Fruit fly (Drosophila melanogaster) whole organism, embryonic: ENCODE results near the gene Cdc45.

Source experiments
- Asciz ChIP-seq: fragments of 200-800 bp; sonication (Bioruptor generic); optimal IDR thresholded peaks from 2 replicates; lab custom pipeline; 2017; ENCODE audit warnings: missing biosample characterization, mild to moderate bottlenecking, missing genetic modification characterization, missing genetic modification reagents
- C15 ChIP-seq: fragments of 200-800 bp; sonication (Bioruptor generic); IDR thresholded peaks from 3 replicates; pipeline ENCODE4 v1.3.6; 2022; ENCODE audit warnings: missing biosample characterization, missing genetic modification characterization
- CG11696 ChIP-seq: fragments of 200-800 bp; sonication (Bioruptor generic); IDR thresholded peaks from 2 replicates; pipeline ENCODE4 v1.3.6; 2022; ENCODE audit warnings: missing biosample characterization, missing genetic modification characterization
- CG11723 ChIP-seq: fragments of 200-800 bp; sonication (Bioruptor generic); optimal IDR thresholded peaks from 2 replicates; lab custom pipeline; 2017; ENCODE audit warnings: missing biosample characterization, mild to moderate bottlenecking, missing genetic modification characterization
- CG14050 ChIP-seq: fragments of 200-800 bp; sonication (Bioruptor generic); IDR thresholded peaks from 3 replicates; pipeline ENCODE4 v1.3.6; 2022; ENCODE audit warnings: missing biosample characterization, missing genetic modification characterization
- CG14965 ChIP-seq: fragments of 200-800 bp; sonication (Bioruptor generic); optimal IDR thresholded peaks from 2 replicates; lab custom pipeline; 2016; ENCODE audit warnings: missing biosample characterization, missing genetic modification characterization, borderline replicate concordance
- CG15514 ChIP-seq: fragments of 200-800 bp; sonication (Bioruptor generic); optimal IDR thresholded peaks from 3 replicates; lab custom pipeline; 2017; ENCODE audit warnings: missing biosample characterization, missing genetic modification characterization, mild to moderate bottlenecking, moderate library complexity, missing genetic modification reagents
- CG16863 ChIP-seq: fragments of 200-800 bp; sonication (Bioruptor generic); optimal IDR thresholded peaks from 3 replicates; lab custom pipeline; 2016; ENCODE audit warnings: missing biosample characterization, missing genetic modification characterization
- CG17359 ChIP-seq: fragments of 200-800 bp; sonication (Bioruptor generic); optimal IDR thresholded peaks from 3 replicates; lab custom pipeline; 2018; ENCODE audit warnings: missing biosample characterization, mild to moderate bottlenecking, missing genetic modification characterization, moderate library complexity
- CG17802 ChIP-seq: fragments of 200-800 bp; sonication (Bioruptor generic); optimal IDR thresholded peaks from 2 replicates; lab custom pipeline; 2018; ENCODE audit warnings: missing biosample characterization, mild to moderate bottlenecking, missing genetic modification characterization, moderate library complexity
- CG18011 ChIP-seq: fragments of 200-800 bp; sonication (Bioruptor generic); optimal IDR thresholded peaks from 2 replicates; lab custom pipeline; 2017; ENCODE audit warnings: missing biosample characterization, missing genetic modification characterization, mild to moderate bottlenecking, moderate library complexity, missing genotype
- CG18476 ChIP-seq: fragments of 200-800 bp; sonication (Bioruptor generic); optimal IDR thresholded peaks from 2 replicates; lab custom pipeline; 2016; ENCODE audit warnings: missing biosample characterization, mild to moderate bottlenecking, missing genetic modification characterization
- CG32772 ChIP-seq: fragments of 200-800 bp; sonication (Bioruptor generic); IDR thresholded peaks from 2 replicates; pipeline ENCODE4 v1.3.6; 2022; ENCODE audit warnings: missing biosample characterization, missing genetic modification characterization
- CG34224 ChIP-seq: fragments of 200-800 bp; sonication (Bioruptor generic); IDR thresholded peaks from 3 replicates; pipeline ENCODE4 v1.3.6; 2022; ENCODE audit warnings: missing biosample characterization, missing genetic modification characterization; ENCODE audit not compliant: partially characterized antibody
- CG4328 ChIP-seq: fragments of 200-800 bp; sonication (Bioruptor generic); optimal IDR thresholded peaks from 3 replicates; lab custom pipeline; 2017; ENCODE audit warnings: missing biosample characterization, missing genetic modification reagents, missing genetic modification characterization
- CG43689 ChIP-seq: fragments of 200-800 bp; sonication (Bioruptor generic); IDR thresholded peaks from 2 replicates; pipeline ENCODE4 v1.3.6; 2022; ENCODE audit warnings: missing biosample characterization, missing genetic modification characterization
- CG4617 ChIP-seq: fragments of 200-800 bp; sonication (Bioruptor generic); optimal IDR thresholded peaks from 3 replicates; lab custom pipeline; 2016; ENCODE audit warnings: missing biosample characterization, missing genetic modification characterization, borderline replicate concordance
- CG4730 ChIP-seq: fragments of 200-800 bp; sonication (Bioruptor generic); IDR thresholded peaks from 2 replicates; pipeline ENCODE4 v1.3.6; 2022; ENCODE audit warnings: missing biosample characterization, missing genetic modification characterization
- CG6654 ChIP-seq: fragments of 200-800 bp; sonication (Bioruptor generic); optimal IDR thresholded peaks from 2 replicates; lab custom pipeline; 2017; ENCODE audit warnings: missing biosample characterization, mild to moderate bottlenecking, missing genetic modification characterization
- CG7271 ChIP-seq: fragments of 200-800 bp; sonication (Bioruptor generic); optimal IDR thresholded peaks from 2 replicates; lab custom pipeline; 2018; ENCODE audit warnings: missing biosample characterization, mild to moderate bottlenecking, missing genetic modification characterization, moderate library complexity
- CG7786 ChIP-seq: fragments of 200-800 bp; sonication (Bioruptor generic); optimal IDR thresholded peaks from 2 replicates; lab custom pipeline; 2016; ENCODE audit warnings: missing biosample characterization, missing genetic modification characterization
- CG7963 ChIP-seq: fragments of 200-800 bp; sonication (Bioruptor generic); IDR thresholded peaks from 3 replicates; pipeline ENCODE4 v1.3.6; 2022; ENCODE audit warnings: missing biosample characterization, missing genetic modification characterization; ENCODE audit not compliant: partially characterized antibody
- CG8290 ChIP-seq, 3 experiments: fragments of 200-800 bp; sonication (Bioruptor generic); optimal IDR thresholded peaks; 2 replicates each; lab custom pipeline; 2016 to 2019; ENCODE audit warnings: missing biosample characterization in 3 of 3, missing genetic modification characterization in 3 of 3, mild to moderate bottlenecking in 2 of 3, moderate library complexity in 1 of 3
- CG8478 ChIP-seq: fragments of >200 bp; optimal IDR thresholded peaks from 2 replicates; lab custom pipeline; 2018
- D19B ChIP-seq: fragments of 200-800 bp; sonication (Bioruptor generic); optimal IDR thresholded peaks from 2 replicates; lab custom pipeline; 2017; ENCODE audit warnings: missing biosample characterization, mild to moderate bottlenecking, missing genetic modification characterization
- ERR ChIP-seq: fragments of 200-800 bp; sonication (Bioruptor generic); optimal IDR thresholded peaks from 2 replicates; lab custom pipeline; 2016; ENCODE audit warnings: missing biosample characterization, missing genetic modification characterization
- Eip74EF ChIP-seq, 2 experiments: fragments of 200-800 bp in 1 of 2; fragments of >200 bp in 1 of 2; sonication (Bioruptor generic) in 1 of 2; optimal IDR thresholded peaks; 2 replicates each; lab custom pipeline; 2017 to 2019; ENCODE audit warnings: missing biosample characterization in 2 of 2, missing genetic modification characterization in 2 of 2, mild to moderate bottlenecking in 1 of 2, moderate library complexity in 1 of 2
- Fer1 ChIP-seq: fragments of 200-800 bp; sonication (Bioruptor generic); optimal IDR thresholded peaks from 2 replicates; lab custom pipeline; 2017; ENCODE audit warnings: missing biosample characterization, mild to moderate bottlenecking, missing genetic modification characterization
- Hmx ChIP-seq: fragments of 200-800 bp; sonication (Bioruptor generic); optimal IDR thresholded peaks from 2 replicates; lab custom pipeline; 2016; ENCODE audit warnings: missing biosample characterization, missing genetic modification characterization
- MESR4 ChIP-seq: fragments of 200-800 bp; sonication (Bioruptor generic); optimal IDR thresholded peaks from 2 replicates; lab custom pipeline; 2018; ENCODE audit warnings: missing biosample characterization, mild to moderate bottlenecking, missing genetic modification characterization, moderate library complexity
- Nf-YB ChIP-seq: fragments of 200-800 bp; sonication (Bioruptor generic); optimal IDR thresholded peaks from 3 replicates; lab custom pipeline; 2019; ENCODE audit warnings: missing biosample characterization, mild to moderate bottlenecking, missing genetic modification characterization, moderate library complexity
- Oli ChIP-seq: fragments of 200-800 bp; sonication (Bioruptor generic); optimal IDR thresholded peaks from 2 replicates; lab custom pipeline; 2018; ENCODE audit warnings: missing biosample characterization, mild to moderate bottlenecking, missing genetic modification characterization, moderate library complexity
- Ssrp ChIP-seq: fragments of 200-800 bp; sonication (Bioruptor generic); optimal IDR thresholded peaks from 2 replicates; lab custom pipeline; 2018; ENCODE audit warnings: missing biosample characterization, mild to moderate bottlenecking, missing genetic modification characterization, moderate library complexity
- cad ChIP-seq: fragments of >200 bp; optimal IDR thresholded peaks from 2 replicates; lab custom pipeline; 2017; ENCODE audit warnings: missing biosample characterization, missing genetic modification characterization
- cwo ChIP-seq: fragments of 200-800 bp; sonication (Bioruptor generic); optimal IDR thresholded peaks from 3 replicates; lab custom pipeline; 2017; ENCODE audit warnings: missing biosample characterization, missing genetic modification characterization, mild to moderate bottlenecking, moderate library complexity, missing genetic modification reagents
- dmrt11E ChIP-seq: fragments of 200-800 bp; sonication (Bioruptor generic); optimal IDR thresholded peaks from 3 replicates; lab custom pipeline; 2018; ENCODE audit warnings: missing biosample characterization, mild to moderate bottlenecking, missing genetic modification characterization, moderate library complexity
- dpn ChIP-seq, 2 experiments: fragments of 200-800 bp; sonication (Bioruptor generic); optimal IDR thresholded peaks; 3 replicates each; lab custom pipeline; 2016; ENCODE audit warnings: missing biosample characterization in 2 of 2, missing genetic modification characterization in 2 of 2
- fd3F ChIP-seq: fragments of 200-800 bp; sonication (Bioruptor generic); optimal IDR thresholded peaks from 2 replicates; lab custom pipeline; 2018; ENCODE audit warnings: missing biosample characterization, mild to moderate bottlenecking, missing genetic modification characterization, moderate library complexity
- ham ChIP-seq: fragments of 200-800 bp; sonication (Bioruptor generic); IDR thresholded peaks from 2 replicates; pipeline ENCODE4 v1.3.6; 2022; ENCODE audit warnings: missing biosample characterization, missing genetic modification characterization
- kay ChIP-seq: fragments of 200-800 bp; sonication (Bioruptor generic); optimal IDR thresholded peaks from 2 replicates; lab custom pipeline; 2016; ENCODE audit warnings: missing biosample characterization, missing genetic modification characterization
- knrl ChIP-seq: fragments of 200-800 bp; sonication (Bioruptor generic); IDR thresholded peaks from 3 replicates; pipeline ENCODE4 v1.3.6; 2022; ENCODE audit warnings: missing biosample characterization, missing genetic modification characterization; ENCODE audit not compliant: partially characterized antibody
- lola ChIP-seq, 3 experiments: fragments of >200 bp in 2 of 3; fragments of 200-800 bp in 1 of 3; sonication (Bioruptor generic) in 1 of 3; optimal IDR thresholded peaks; 2 replicates each; lab custom pipeline; 2017 to 2019; ENCODE audit warnings: missing biosample characterization in 3 of 3, missing genetic modification characterization in 3 of 3, mild to moderate bottlenecking in 1 of 3, moderate library complexity in 1 of 3
- maf-S ChIP-seq: fragments of 200-800 bp; sonication (Bioruptor generic); optimal IDR thresholded peaks from 2 replicates; lab custom pipeline; 2016; ENCODE audit warnings: missing biosample characterization, missing genetic modification characterization
- mirr ChIP-seq: fragments of 200-800 bp; sonication (Bioruptor generic); optimal IDR thresholded peaks from 3 replicates; lab custom pipeline; 2018; ENCODE audit warnings: missing biosample characterization, mild to moderate bottlenecking, missing genetic modification characterization
- org-1 ChIP-seq: fragments of 200-800 bp; sonication (Bioruptor generic); optimal IDR thresholded peaks from 2 replicates; lab custom pipeline; 2017; ENCODE audit warnings: missing biosample characterization, missing genetic modification characterization
- p53 ChIP-seq: fragments of 200-800 bp; sonication (Bioruptor generic); optimal IDR thresholded peaks from 2 replicates; lab custom pipeline; 2016; ENCODE audit warnings: missing biosample characterization, missing genetic modification characterization
- tup ChIP-seq: fragments of 200-800 bp; sonication (Bioruptor generic); optimal IDR thresholded peaks from 2 replicates; lab custom pipeline; 2016; ENCODE audit warnings: missing biosample characterization, mild to moderate bottlenecking, missing genetic modification characterization, moderate library complexity
- vnd ChIP-seq: fragments of 200-800 bp; sonication (Bioruptor generic); IDR thresholded peaks from 3 replicates; pipeline ENCODE4 v1.3.6; 2022; ENCODE audit warnings: missing biosample characterization, missing genetic modification characterization; ENCODE audit not compliant: partially characterized antibody

The Cdc45 gene

dm6 chrX:1052684-1053389, 22.5 kb upstream of the Cdc45 start (continued):
- no peak for TF ChIP-seq p53
- TF ChIP-seq tup (GFP tag; lab: Kevin White, UChicago): no peak
- no peak for TF ChIP-seq C15 (GFP tag; lab: Robert Waterston, UW)
- no peak for TF ChIP-seq Eip74EF (GFP tag; optimal IDR thresholded peaks at IDR 0.05; lab: Kevin White, UChicago)
- TF ChIP-seq CG4328 (GFP tag; lab: Kevin White, UChicago): no peak
- no peak for TF ChIP-seq CG11696 (GFP tag; lab: Robert Waterston, UW)
- TF ChIP-seq CG14050: no peak
- TF ChIP-seq CG4730 (GFP tag; lab: Robert Waterston, UW): no peak
- TF ChIP-seq CG7786: peak; percentile 8
- TF ChIP-seq CG7963 (GFP tag; lab: Robert Waterston, UW): no peak
- peak; percentile 7 for TF ChIP-seq CG17802 (tag; lab: Kevin White, UChicago)
- TF ChIP-seq vnd: no peak
- no peak for TF ChIP-seq mirr
- TF ChIP-seq kay (GFP tag; lab: Kevin White, UChicago): no peak
- peak; percentile 3 to 42 for TF ChIP-seq dpn (GFP tag; optimal IDR thresholded peaks at IDR 0.05; lab: Kevin White, UChicago)
- no peak for TF ChIP-seq CG4617 (GFP tag; lab: Kevin White, UChicago)
- no peak for TF ChIP-seq Nf-YB (GFP tag; lab: Kevin White, UChicago)
- no peak for TF ChIP-seq CG18476 (GFP tag; lab: Kevin White, UChicago)
- peak; percentile 9 for TF ChIP-seq CG6654 (GFP tag; lab: Kevin White, UChicago)
- TF ChIP-seq cwo (GFP tag; lab: Kevin White, UChicago): peak; percentile 12
- TF ChIP-seq CG43689 (GFP tag; lab: Robert Waterston, UW): no peak
- no peak for TF ChIP-seq CG8290 (GFP tag; optimal IDR thresholded peaks at IDR 0.05; lab: Kevin White, UChicago)
- peak in 1 of 2 experiments; percentile 67 for TF ChIP-seq CG8290 (tag; optimal IDR thresholded peaks at IDR 0.05; lab: Kevin White, UChicago)
- TF ChIP-seq cad (GFP tag; lab: Kevin White, UChicago): no peak
- peak; percentile 33 for TF ChIP-seq Asciz (GFP tag; lab: Kevin White, UChicago)
- peak; percentile 14 for TF ChIP-seq CG15514 (GFP tag; lab: Kevin White, UChicago)
- TF ChIP-seq MESR4: no peak
- TF ChIP-seq CG34224 (GFP tag; lab: Robert Waterston, UW): no peak
- TF ChIP-seq CG11723: no peak
- TF ChIP-seq D19B: no peak
- TF ChIP-seq CG16863 (GFP tag; lab: Kevin White, UChicago): peak; percentile 18
- no peak for TF ChIP-seq CG7271 (tag; lab: Kevin White, UChicago)
- peak; percentile 51 for TF ChIP-seq Oli (tag; lab: Kevin White, UChicago)
- TF ChIP-seq org-1 (GFP tag; lab: Kevin White, UChicago): peak; percentile 8
- TF ChIP-seq CG17359 (tag; lab: Kevin White, UChicago): peak; percentile 58
- TF ChIP-seq CG8478 (lab: Kevin White, UChicago): no peak
- TF ChIP-seq Hmx (GFP tag; lab: Kevin White, UChicago): no peak
- TF ChIP-seq lola (GFP tag; optimal IDR thresholded peaks at IDR 0.05; lab: Kevin White, UChicago): peak in 1 of 3 experiments; percentile 39
- no peak for TF ChIP-seq ham (GFP tag; lab: Robert Waterston, UW)
- TF ChIP-seq ERR (GFP tag; lab: Kevin White, UChicago): no peak
- peak; percentile 49 for TF ChIP-seq CG32772 (GFP tag; lab: Robert Waterston, UW)
- TF ChIP-seq Fer1 (GFP tag; lab: Kevin White, UChicago): no peak
- no peak for TF ChIP-seq maf-S (GFP tag; lab: Kevin White, UChicago)
- peak; percentile 52 for TF ChIP-seq dmrt11E (tag; lab: Kevin White, UChicago)
- no peak for TF ChIP-seq CG18011 (GFP tag; lab: Kevin White, UChicago)
- no peak for TF ChIP-seq fd3F
- no peak for TF ChIP-seq knrl (GFP tag; lab: Robert Waterston, UW)
- peak; percentile 37 for TF ChIP-seq Ssrp (tag; lab: Kevin White, UChicago)
- no peak for TF ChIP-seq CG14965 (GFP tag; lab: Kevin White, UChicago)
